Worm (Caenorhabditis elegans): Measurements from ENCODE around the gene F36H5.17.

DNA sequence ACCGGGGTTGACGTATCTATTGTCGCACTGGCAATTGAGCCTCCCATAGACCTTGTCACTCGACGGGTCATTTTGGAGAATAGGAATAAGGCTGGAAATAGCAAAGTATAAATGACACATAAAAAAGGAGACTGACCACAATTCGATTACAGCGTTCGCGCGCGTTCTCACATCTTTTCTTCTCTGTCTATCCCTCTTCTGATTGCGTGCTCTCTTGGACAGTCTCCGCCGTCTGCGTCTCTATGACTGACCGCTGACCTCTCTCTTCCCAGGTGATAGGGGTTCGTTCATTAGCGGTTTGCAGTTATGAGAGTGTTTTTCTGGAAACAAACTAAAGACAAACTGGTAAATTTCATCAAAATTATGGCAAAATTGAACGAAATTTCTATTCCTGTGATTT is 19.6 kb downstream of the F36H5.17 start, which contains the start of gene ceh-83:
- TF ChIP-seq nhr-237 (tag; optimal IDR thresholded peaks at IDR 0.05) (no peak), bed-3 (GFP tag; optimal IDR thresholded peaks at IDR 0.05) (no peak), hlh-1 (tag; optimal IDR thresholded peaks at IDR 0.05) (no peak), nhr-12 (tag; optimal IDR thresholded peaks at IDR 0.05) (no peak)

Data from whole organism, mixed stage, embryonic.